Worm (Caenorhabditis elegans) whole organism, L1 larva: ENCODE results near the gene chpf-1.

ENCODE experiments used
- alr-1 ChIP-seq: fragments of 200-800 bp; sonication (Bioruptor generic); optimal IDR thresholded peaks from 2 replicates; lab custom pipeline; 2018; ENCODE audit warnings: borderline replicate concordance, mild to moderate bottlenecking, missing genetic modification characterization, missing compliant biosample characterization
- ceh-63 ChIP-seq: fragments of 200-800 bp; sonication (Bioruptor generic); optimal IDR thresholded peaks from 2 replicates; lab custom pipeline; 2018; ENCODE audit warnings: mild to moderate bottlenecking, missing genetic modification characterization, missing compliant biosample characterization
- ceh-8 ChIP-seq: fragments of 200-800 bp; sonication (Bioruptor generic); optimal IDR thresholded peaks from 2 replicates; lab custom pipeline; 2018; ENCODE audit warnings: mild to moderate bottlenecking, missing genetic modification characterization, moderate library complexity, missing compliant biosample characterization
- ceh-88 ChIP-seq: fragments of 200-800 bp; sonication (Bioruptor generic); IDR thresholded peaks from 2 replicates; pipeline ENCODE4 v1.3.6; 2022; ENCODE audit warnings: missing genetic modification characterization, missing compliant biosample characterization
- dpl-1 ChIP-seq, 3 experiments: fragments of 150-350 bp in 2 of 3; sonication (generic microtip) in 1 of 3; optimal IDR thresholded peaks; 2 replicates each; lab custom pipeline; 2014 to 2017; ENCODE audit warnings: missing biosample characterization in 3 of 3, missing genetic modification characterization in 3 of 3, missing genetic modification reagents in 3 of 3
- efl-1 ChIP-seq, 4 experiments: fragments of 150-350 bp; optimal IDR thresholded peaks in 3 of 4; peaks in 1 of 4; 1 replicate in 1 of 4; 2 replicates in 3 of 4; lab custom pipeline; 2014; ENCODE audit warnings: missing biosample characterization in 2 of 4, missing genetic modification characterization in 2 of 4, missing genetic modification reagents in 2 of 4
- efl-3 ChIP-seq: fragments of 200-800 bp; sonication (Bioruptor generic); optimal IDR thresholded peaks from 2 replicates; lab custom pipeline; 2018; ENCODE audit warnings: mild to moderate bottlenecking, missing genetic modification characterization, missing compliant biosample characterization
- elt-2 ChIP-seq: sonication (generic microtip); optimal IDR thresholded peaks from 2 replicates; lab custom pipeline; 2016; ENCODE audit warnings: missing genetic modification characterization, mild to moderate bottlenecking, inconsistent platforms, missing compliant biosample characterization, missing genetic modification reagents
- elt-3 ChIP-seq, 6 experiments: fragments of 150-350 bp in 1 of 6; sonication (generic microtip); optimal IDR thresholded peaks; 2 replicates each; lab custom pipeline; 2017 to 2018; ENCODE audit warnings: missing biosample characterization in 6 of 6, missing genetic modification characterization in 6 of 6, inconsistent platforms in 1 of 6
- fkh-4 ChIP-seq: sonication (generic microtip); optimal IDR thresholded peaks from 2 replicates; lab custom pipeline; 2016; ENCODE audit warnings: missing compliant biosample characterization, missing genetic modification characterization, borderline replicate concordance
- fkh-8 ChIP-seq: sonication (generic microtip); optimal IDR thresholded peaks from 2 replicates; lab custom pipeline; 2016; ENCODE audit warnings: mild to moderate bottlenecking, missing genetic modification characterization, missing compliant biosample characterization
- hlh-4 ChIP-seq: sonication (generic microtip); optimal IDR thresholded peaks from 2 replicates; lab custom pipeline; 2016; ENCODE audit warnings: mild to moderate bottlenecking, missing genetic modification characterization, missing compliant biosample characterization
- irx-1 ChIP-seq: sonication (generic microtip); optimal IDR thresholded peaks from 2 replicates; lab custom pipeline; 2016; ENCODE audit warnings: missing genetic modification characterization, missing compliant biosample characterization
- isw-1 ChIP-seq: fragments of 200-800 bp; sonication (Bioruptor generic); IDR thresholded peaks from 2 replicates; pipeline ENCODE4 v1.3.6; 2022; ENCODE audit warnings: missing genetic modification characterization, missing compliant biosample characterization
- jun-1 ChIP-seq: fragments of 150-350 bp; optimal IDR thresholded peaks from 2 replicates; lab custom pipeline; 2014; ENCODE audit warnings: missing biosample characterization, missing genetic modification reagents, missing genetic modification characterization
- lin-14 ChIP-seq: fragments of 200-800 bp; sonication (Bioruptor generic); optimal IDR thresholded peaks from 2 replicates; lab custom pipeline; 2018; ENCODE audit warnings: mild to moderate bottlenecking, missing genetic modification characterization, moderate library complexity, missing compliant biosample characterization
- lin-15B ChIP-seq: fragments of 150-350 bp; sonication (generic microtip); optimal IDR thresholded peaks from 3 replicates; lab custom pipeline; 2014; ENCODE audit warnings: missing biosample characterization, missing genetic modification characterization
- lin-35 ChIP-seq, 2 experiments: fragments of 150-350 bp; optimal IDR thresholded peaks; 2 replicates each; lab custom pipeline; 2014; ENCODE audit warnings: missing biosample characterization in 2 of 2, missing genetic modification characterization in 2 of 2, missing genetic modification reagents in 2 of 2
- lir-3 ChIP-seq: sonication (generic microtip); optimal IDR thresholded peaks from 2 replicates; lab custom pipeline; 2016; ENCODE audit warnings: mild to moderate bottlenecking, missing genetic modification characterization, moderate library complexity, missing compliant biosample characterization; ENCODE audit not compliant: poor library complexity
- lsy-2 ChIP-seq, 2 experiments: fragments of 150-350 bp; optimal IDR thresholded peaks; 2 replicates each; lab custom pipeline; 2014; ENCODE audit warnings: missing biosample characterization in 2 of 2, missing genetic modification characterization in 2 of 2
- mab-9 ChIP-seq: fragments of 200-800 bp; sonication (Bioruptor generic); IDR thresholded peaks from 2 replicates; pipeline ENCODE4 v1.3.6; 2022; ENCODE audit warnings: missing genetic modification reagents, missing genetic modification characterization, missing compliant biosample characterization
- mef-2 ChIP-seq: fragments of 150-350 bp; optimal IDR thresholded peaks from 2 replicates; lab custom pipeline; 2014; ENCODE audit warnings: missing biosample characterization, missing genetic modification characterization
- mep-1 ChIP-seq: fragments of 150-350 bp; optimal IDR thresholded peaks from 2 replicates; lab custom pipeline; 2014; ENCODE audit warnings: missing biosample characterization, missing genetic modification characterization
- nhr-12 ChIP-seq: sonication (generic microtip); optimal IDR thresholded peaks from 2 replicates; lab custom pipeline; 2017; ENCODE audit warnings: missing biosample characterization, missing genetic modification characterization
- nhr-19 ChIP-seq: fragments of 200-800 bp; sonication (Bioruptor generic); conservative IDR thresholded peaks from 2 replicates; pipeline ENCODE4 v1.3.6; 2022; ENCODE audit warnings: missing genetic modification characterization, missing compliant biosample characterization
- nhr-20 ChIP-seq: sonication (generic microtip); optimal IDR thresholded peaks from 2 replicates; lab custom pipeline; 2016; ENCODE audit warnings: mild to moderate bottlenecking, missing genetic modification characterization, missing compliant biosample characterization
- nhr-28 ChIP-seq: fragments of 150-350 bp; optimal IDR thresholded peaks from 2 replicates; lab custom pipeline; 2014; ENCODE audit warnings: missing biosample characterization, missing genetic modification characterization
- nhr-47 ChIP-seq: sonication (generic microtip); optimal IDR thresholded peaks from 2 replicates; lab custom pipeline; 2016; ENCODE audit warnings: mild to moderate bottlenecking, missing genetic modification characterization, moderate library complexity, missing compliant biosample characterization
- nhr-71 ChIP-seq: sonication (generic microtip); optimal IDR thresholded peaks from 2 replicates; lab custom pipeline; 2016; ENCODE audit warnings: mild to moderate bottlenecking, missing genetic modification characterization, moderate library complexity, missing compliant biosample characterization
- nhr-76 ChIP-seq: sonication (generic microtip); optimal IDR thresholded peaks from 2 replicates; lab custom pipeline; 2017; ENCODE audit warnings: missing biosample characterization, missing genetic modification characterization
- nhr-77 ChIP-seq: fragments of 150-350 bp; optimal IDR thresholded peaks from 2 replicates; lab custom pipeline; 2014; ENCODE audit warnings: missing biosample characterization, missing genetic modification characterization
- nhr-84 ChIP-seq: sonication (generic microtip); optimal IDR thresholded peaks from 2 replicates; lab custom pipeline; 2017; ENCODE audit warnings: missing biosample characterization, missing genetic modification characterization
- nhr-85 ChIP-seq: sonication (generic microtip); peaks from one replicate; lab custom pipeline; 2016; ENCODE audit warnings: missing genetic modification characterization, inconsistent platforms, missing compliant biosample characterization
- pqm-1 ChIP-seq: sonication (generic microtip); optimal IDR thresholded peaks from 3 replicates; lab custom pipeline; 2017; ENCODE audit warnings: missing biosample characterization, missing genetic modification characterization
- sptf-1 ChIP-seq: fragments of 150-350 bp; optimal IDR thresholded peaks from 2 replicates; lab custom pipeline; 2014; ENCODE audit warnings: missing biosample characterization, missing genetic modification characterization
- sup-37 ChIP-seq: fragments of 200-800 bp; sonication (Bioruptor generic); optimal IDR thresholded peaks from 2 replicates; lab custom pipeline; 2018; ENCODE audit warnings: mild to moderate bottlenecking, missing genetic modification characterization, missing compliant biosample characterization
- swsn-7 ChIP-seq: sonication (generic microtip); optimal IDR thresholded peaks from 2 replicates; lab custom pipeline; 2016; ENCODE audit warnings: missing genetic modification characterization, missing compliant biosample characterization
- tbx-2 ChIP-seq: sonication (generic microtip); optimal IDR thresholded peaks from 2 replicates; lab custom pipeline; 2016; ENCODE audit warnings: missing genetic modification characterization, missing compliant biosample characterization
- unc-130 ChIP-seq: fragments of 150-350 bp; optimal IDR thresholded peaks from 2 replicates; lab custom pipeline; 2017; ENCODE audit warnings: missing biosample characterization, missing genetic modification characterization, inconsistent platforms
- xbp-1 ChIP-seq: sonication (generic microtip); optimal IDR thresholded peaks from 2 replicates; lab custom pipeline; 2016; ENCODE audit warnings: missing genetic modification characterization, missing compliant biosample characterization
- zag-1 ChIP-seq: fragments of 150-350 bp; optimal IDR thresholded peaks from 2 replicates; lab custom pipeline; 2014; ENCODE audit warnings: missing biosample characterization, missing genetic modification characterization
- zip-4 ChIP-seq: fragments of 200-800 bp; sonication (Bioruptor generic); optimal IDR thresholded peaks from 2 replicates; lab custom pipeline; 2018; ENCODE audit warnings: mild to moderate bottlenecking, missing genetic modification characterization, moderate library complexity, missing compliant biosample characterization
- ztf-4 ChIP-seq: fragments of 150-350 bp; optimal IDR thresholded peaks from 2 replicates; lab custom pipeline; 2014; ENCODE audit warnings: missing biosample characterization, missing genetic modification characterization

The chpf-1 gene

ce11 chrV:10191242-10191641 is 12.0 kb downstream of the chpf-1 start:
- TF ChIP-seq isw-1 (no peak), hlh-4 (tag; lab: Kevin White, UChicago) (no peak), nhr-47 (no peak), alr-1 (tag; lab: Kevin White, UChicago) (no peak), ceh-88 (GFP tag; lab: Robert Waterston, UW) (no peak)

ce11 chrV:10190081-10190556 is 13.2 kb downstream of the chpf-1 start, which contains the start of gene ZK856.5:
TSS of gene ZK856.5 (minus strand) at chrV:10190131.
- TF ChIP-seq nhr-12 (tag; lab: Kevin White, UChicago) (no peak), nhr-84 (no peak), irx-1 (tag; lab: Kevin White, UChicago) (no peak), efl-1 (optimal IDR thresholded peaks at IDR 0.05; lab: Kevin White, UChicago) (no peak), efl-1 (GFP tag; optimal IDR thresholded peaks at IDR 0.05 in 1 of 2; lab: Kevin White, UChicago) (peak in 1 of 2 experiments; percentile 66), xbp-1 (tag; lab: Kevin White, UChicago) (no peak), sptf-1 (tag; lab: Kevin White, UChicago) (no peak), nhr-71 (tag; lab: Kevin White, UChicago) (peak; percentile 22), elt-2 (tag; lab: Kevin White, UChicago) (peak; percentile 90), mep-1 (tag; lab: Kevin White, UChicago) (no peak), nhr-85 (tag; lab: Kevin White, UChicago) (peak; percentile 58), sup-37 (GFP tag; lab: Kevin White, UChicago) (no peak), lin-35 (GFP tag; optimal IDR thresholded peaks at IDR 0.05; lab: Kevin White, UChicago) (peak in 1 of 2 experiments; percentile 37)

ce11 chrV:10185719-10186118 is 17.6 kb downstream of the chpf-1 start, which contains the start of gene ZK856.18:
TSS of gene ZK856.18 (minus strand) at chrV:10186007.
- no peak for TF ChIP-seq lir-3 (tag; lab: Kevin White, UChicago)
- no peak for TF ChIP-seq lsy-2 (tag; optimal IDR thresholded peaks at IDR 0.05; lab: Kevin White, UChicago)
- TF ChIP-seq mab-9 (GFP tag; lab: Robert Waterston, UW): no peak
- TF ChIP-seq nhr-19 (GFP tag; lab: Robert Waterston, UW): no peak
- TF ChIP-seq zip-4 (GFP tag; lab: Kevin White, UChicago): no peak
- no peak for TF ChIP-seq nhr-76
- TF ChIP-seq nhr-28 (tag; lab: Kevin White, UChicago): no peak
- no peak for TF ChIP-seq pqm-1 (tag; lab: Kevin White, UChicago)
- TF ChIP-seq zag-1 (tag; lab: Kevin White, UChicago): no peak
- TF ChIP-seq ceh-63: no peak
- TF ChIP-seq sptf-1 (tag; lab: Kevin White, UChicago): no peak
- no peak for TF ChIP-seq lin-15B (tag; lab: Kevin White, UChicago)
- no peak for TF ChIP-seq fkh-4
- no peak for TF ChIP-seq sup-37 (GFP tag; lab: Kevin White, UChicago)
- TF ChIP-seq fkh-8: no peak
- TF ChIP-seq mef-2: no peak
- TF ChIP-seq unc-130 (tag; lab: Kevin White, UChicago): no peak
- TF ChIP-seq swsn-7 (tag; lab: Kevin White, UChicago): no peak
- no peak for TF ChIP-seq nhr-77 (tag; lab: Kevin White, UChicago)

DNA sequence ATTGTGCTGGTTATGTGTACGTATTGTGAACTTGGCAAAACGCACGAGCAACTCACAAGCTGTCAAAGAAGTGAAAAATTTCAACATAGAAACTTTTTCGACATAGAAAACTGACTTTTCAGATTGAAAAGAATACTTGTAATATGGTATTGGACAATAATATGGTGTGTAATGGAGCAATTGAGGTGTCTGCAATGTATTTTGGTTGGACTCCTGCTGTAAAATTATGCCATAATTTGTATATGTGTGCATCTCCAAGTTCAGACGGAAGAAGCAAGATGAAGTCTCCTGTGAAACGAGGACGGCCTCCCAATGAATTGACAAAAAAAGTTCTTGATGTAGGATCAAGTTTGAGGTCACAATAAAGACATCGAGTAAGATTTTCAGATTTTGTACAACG is 19.5 kb downstream of the chpf-1 start:
- TF ChIP-seq isw-1 (no peak), ztf-4 (tag; lab: Kevin White, UChicago) (no peak), tbx-2 (tag; lab: Kevin White, UChicago) (no peak), ceh-88 (GFP tag; lab: Robert Waterston, UW) (no peak), lin-14 (GFP tag; lab: Kevin White, UChicago) (no peak), ceh-8 (no peak), efl-3 (no peak), jun-1 (no peak), alr-1 (tag; lab: Kevin White, UChicago) (no peak), xbp-1 (tag; lab: Kevin White, UChicago) (no peak), nhr-76 (no peak), elt-3 (tag; optimal IDR thresholded peaks at IDR 0.05; lab: Kevin White, UChicago) (no peak), nhr-20 (tag; lab: Kevin White, UChicago) (no peak), dpl-1 (GFP tag; optimal IDR thresholded peaks at IDR 0.05; lab: Kevin White, UChicago) (no peak)
